Fruit fly (Drosophila melanogaster): ENCODE data around the gene CG15196.

Gene CG15196

DNA sequence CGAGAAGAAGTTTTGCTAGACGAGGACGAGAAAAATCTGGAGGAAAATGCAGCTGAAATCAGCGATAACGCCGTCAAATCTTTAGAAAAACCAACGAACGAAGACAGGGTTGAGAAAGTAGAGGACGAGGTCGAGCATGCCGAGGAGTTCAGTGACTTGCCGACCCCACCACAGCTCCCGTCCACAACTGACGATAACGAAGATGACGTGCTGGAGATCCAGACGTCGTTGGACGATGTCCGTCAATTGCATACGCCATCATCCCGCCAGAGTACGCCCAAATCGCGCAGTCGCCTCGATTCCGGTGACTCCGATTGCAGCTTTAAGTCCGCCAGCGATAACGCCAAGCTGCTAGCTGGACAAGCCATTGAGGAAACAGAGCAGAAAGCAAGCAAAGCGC is 47.4 kb downstream of the CG15196 start:
- TF ChIP-seq lola (GFP tag; optimal IDR thresholded peaks at IDR 0.05) (no peak), Abd-B (GFP tag; optimal IDR thresholded peaks at IDR 0.05) (no peak), psq (GFP tag; optimal IDR thresholded peaks at IDR 0.05) (no peak), GATAd (GFP tag; optimal IDR thresholded peaks at IDR 0.05) (no peak), tai (GFP tag; optimal IDR thresholded peaks at IDR 0.05) (no peak), sv (GFP tag; optimal IDR thresholded peaks at IDR 0.05) (no peak), fru (GFP tag; optimal IDR thresholded peaks at IDR 0.05) (no peak), Myc (optimal IDR thresholded peaks at IDR 0.05) (no peak), dmrt93B (GFP tag; optimal IDR thresholded peaks at IDR 0.05) (no peak), Dfd (GFP tag; optimal IDR thresholded peaks at IDR 0.05) (no peak), dsf (GFP tag; optimal IDR thresholded peaks at IDR 0.05; ENCODE audit: borderline replicate concordance) (no peak), Jra (GFP tag; optimal IDR thresholded peaks at IDR 0.05) (no peak), HLH106 (tag; optimal IDR thresholded peaks at IDR 0.05) (no peak), dl (GFP tag; optimal IDR thresholded peaks at IDR 0.05; ENCODE audit: insufficient read depth in 1 of 2, partially characterized antibody in 2 of 2) (no peak)

DNA sequence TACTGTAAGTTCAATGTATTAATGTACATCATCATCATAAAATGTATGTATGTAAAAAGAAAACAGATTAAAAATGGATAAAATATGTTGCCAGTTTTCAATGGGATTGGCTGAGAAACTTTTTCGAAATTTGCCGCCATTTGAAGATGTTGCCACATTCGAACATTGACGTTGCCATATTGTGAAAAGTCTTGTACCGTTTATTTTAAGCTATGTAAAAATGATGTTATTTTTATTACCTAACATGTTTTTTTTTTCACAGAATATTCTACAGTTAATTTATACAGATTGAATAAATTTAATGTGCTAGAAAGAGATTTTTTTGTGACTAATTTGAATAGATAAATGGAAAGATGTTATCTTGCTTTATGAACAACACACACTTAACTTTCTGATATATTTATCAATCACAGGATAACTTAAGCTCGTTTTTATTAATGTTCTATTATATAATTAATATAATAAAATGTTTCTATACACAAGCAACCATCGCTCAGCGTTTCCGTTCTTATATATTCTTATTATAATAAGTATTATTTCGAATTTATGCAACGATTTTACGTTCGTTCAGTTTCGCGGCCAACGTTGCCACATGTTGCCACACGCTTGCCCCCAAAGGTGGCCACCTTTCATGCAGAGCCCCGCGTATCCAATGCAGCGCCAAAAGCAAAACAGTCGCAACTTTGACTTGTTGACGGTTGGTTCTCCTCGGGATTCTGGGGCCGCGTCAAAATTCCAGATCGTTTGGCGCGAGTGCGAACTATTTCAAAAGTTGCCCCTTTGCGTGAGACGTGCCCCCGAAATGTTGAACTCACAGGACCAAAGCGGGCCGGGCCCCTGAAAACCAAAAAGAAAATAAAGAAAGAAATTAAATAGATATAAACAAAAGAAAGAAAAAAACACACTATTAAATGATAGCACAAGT is 49.4 kb downstream of the CG15196 start, which contains the start of gene CG43155:
Gene CG43155 (plus strand): TSS at position 875 of the 925 bp plus-strand sequence.
- no peak for TF ChIP-seq Hr78 (GFP tag; optimal IDR thresholded peaks at IDR 0.05)

Measured in whole organism, wandering third instar larva.